Fruit fly (Drosophila melanogaster) whole organism, prepupa: ENCODE data around the gene GCS1.

Source experiments
- Blimp-1 ChIP-seq: fragments of 200-800 bp; sonication (Bioruptor generic); optimal IDR thresholded peaks from 3 replicates; lab custom pipeline; 2017; ENCODE audit warnings: missing biosample characterization, missing genetic modification characterization, mild to moderate bottlenecking, moderate library complexity, missing genetic modification reagents
- CG10631 ChIP-seq: fragments of 200-800 bp; sonication (Bioruptor generic); optimal IDR thresholded peaks from 2 replicates; lab custom pipeline; 2016; ENCODE audit warnings: missing biosample characterization, missing genetic modification characterization
- CG10669 ChIP-seq: fragments of 200-800 bp; sonication (Bioruptor generic); optimal IDR thresholded peaks from 3 replicates; lab custom pipeline; 2018; ENCODE audit warnings: missing biosample characterization, mild to moderate bottlenecking, missing genetic modification characterization, moderate library complexity
- CG11762 ChIP-seq: fragments of 200-800 bp; sonication (Bioruptor generic); optimal IDR thresholded peaks from 3 replicates; lab custom pipeline; 2016; ENCODE audit warnings: missing biosample characterization, missing genetic modification characterization; ENCODE audit not compliant: insufficient read depth
- CG11902 ChIP-seq: fragments of 200-800 bp; sonication (Bioruptor generic); optimal IDR thresholded peaks from 3 replicates; lab custom pipeline; 2016; ENCODE audit warnings: missing biosample characterization, missing genetic modification characterization
- CG15336 ChIP-seq: fragments of 200-800 bp; sonication (Bioruptor generic); IDR thresholded peaks from 2 replicates; pipeline ENCODE4 v1.3.6; 2022; ENCODE audit warnings: missing biosample characterization, missing genetic modification characterization
- CG16779 ChIP-seq: fragments of 200-800 bp; sonication (Bioruptor generic); optimal IDR thresholded peaks from 3 replicates; lab custom pipeline; 2017; ENCODE audit warnings: missing biosample characterization, mild to moderate bottlenecking, missing genetic modification characterization
- CG31627 ChIP-seq: fragments of 200-800 bp; sonication (Bioruptor generic); optimal IDR thresholded peaks from 3 replicates; lab custom pipeline; 2016; ENCODE audit warnings: missing biosample characterization, missing genetic modification characterization
- CG32006 ChIP-seq: fragments of 200-800 bp; sonication (Bioruptor generic); optimal IDR thresholded peaks from 3 replicates; lab custom pipeline; 2017; ENCODE audit warnings: missing biosample characterization, mild to moderate bottlenecking, missing genetic modification characterization
- CG34406 ChIP-seq: fragments of 200-800 bp; sonication (Bioruptor generic); optimal IDR thresholded peaks from 3 replicates; lab custom pipeline; 2016; ENCODE audit warnings: missing biosample characterization, missing genetic modification characterization
- CG3919 ChIP-seq: fragments of 200-800 bp; sonication (Bioruptor generic); optimal IDR thresholded peaks from 3 replicates; lab custom pipeline; 2016; ENCODE audit warnings: missing biosample characterization, missing genetic modification characterization
- CG4318 ChIP-seq: fragments of 200-800 bp; sonication (Bioruptor generic); optimal IDR thresholded peaks from 3 replicates; lab custom pipeline; 2017; ENCODE audit warnings: missing biosample characterization, mild to moderate bottlenecking, missing genetic modification characterization
- CG6792 ChIP-seq: fragments of 200-800 bp; sonication (Bioruptor generic); optimal IDR thresholded peaks from 3 replicates; lab custom pipeline; 2016; ENCODE audit warnings: missing biosample characterization, missing genetic modification characterization
- CG6808 ChIP-seq: fragments of 200-800 bp; sonication (Bioruptor generic); optimal IDR thresholded peaks from 3 replicates; lab custom pipeline; 2017; ENCODE audit warnings: missing biosample characterization, missing genetic modification characterization, mild to moderate bottlenecking, moderate library complexity, missing genetic modification reagents
- CG6854 ChIP-seq: fragments of 200-800 bp; sonication (Bioruptor generic); optimal IDR thresholded peaks from 2 replicates; lab custom pipeline; 2017; ENCODE audit warnings: missing biosample characterization, mild to moderate bottlenecking, missing genetic modification characterization
- CG8319 ChIP-seq: fragments of 200-800 bp; sonication (Bioruptor generic); optimal IDR thresholded peaks from 3 replicates; lab custom pipeline; 2016; ENCODE audit warnings: missing biosample characterization, missing genetic modification characterization
- CG8632 ChIP-seq: fragments of 200-800 bp; sonication (Bioruptor generic); optimal IDR thresholded peaks from 3 replicates; lab custom pipeline; 2016; ENCODE audit warnings: missing biosample characterization, missing genetic modification characterization
- CG9139 ChIP-seq: fragments of 200-800 bp; sonication (Bioruptor generic); optimal IDR thresholded peaks from 3 replicates; lab custom pipeline; 2017; ENCODE audit warnings: missing biosample characterization, mild to moderate bottlenecking, missing genetic modification characterization
- Ets21C ChIP-seq: fragments of 200-800 bp; sonication (Bioruptor generic); optimal IDR thresholded peaks from 3 replicates; lab custom pipeline; 2016; ENCODE audit warnings: missing biosample characterization, missing genetic modification characterization
- Ets96B ChIP-seq: fragments of 200-800 bp; optimal IDR thresholded peaks from 2 replicates; lab custom pipeline; 2019; ENCODE audit warnings: missing biosample characterization, mild to moderate bottlenecking, missing genetic modification characterization, moderate library complexity
- Gug ChIP-seq: fragments of 200-800 bp; sonication (Bioruptor generic); IDR thresholded peaks from 2 replicates; pipeline ENCODE4 v1.3.6; 2022; ENCODE audit warnings: missing biosample characterization, missing genetic modification characterization
- Hr4 ChIP-seq: fragments of 200-800 bp; sonication (Bioruptor generic); optimal IDR thresholded peaks from 3 replicates; lab custom pipeline; 2016; ENCODE audit warnings: missing biosample characterization, missing genetic modification characterization
- Lpt ChIP-seq: fragments of 200-800 bp; sonication (Bioruptor generic); optimal IDR thresholded peaks from 3 replicates; lab custom pipeline; 2016; ENCODE audit warnings: missing biosample characterization, missing genetic modification characterization
- Met ChIP-seq: fragments of 200-800 bp; sonication (Bioruptor generic); optimal IDR thresholded peaks from 3 replicates; lab custom pipeline; 2016; ENCODE audit warnings: missing biosample characterization, missing genetic modification characterization
- OdsH ChIP-seq: fragments of 200-800 bp; sonication (Bioruptor generic); optimal IDR thresholded peaks from 3 replicates; lab custom pipeline; 2016; ENCODE audit warnings: missing biosample characterization, missing genetic modification characterization
- Smox ChIP-seq: fragments of 200-800 bp; sonication (Bioruptor generic); optimal IDR thresholded peaks from 3 replicates; lab custom pipeline; 2016; ENCODE audit warnings: missing biosample characterization, missing genetic modification characterization
- Sox102F ChIP-seq: fragments of 200-800 bp; sonication (Bioruptor generic); optimal IDR thresholded peaks from 2 replicates; lab custom pipeline; 2016; ENCODE audit warnings: missing biosample characterization, mild to moderate bottlenecking, missing genetic modification characterization
- Sox14 ChIP-seq: fragments of 200-800 bp; sonication (Bioruptor generic); optimal IDR thresholded peaks from 3 replicates; lab custom pipeline; 2016; ENCODE audit warnings: missing biosample characterization, missing genetic modification characterization
- Sox15 ChIP-seq: fragments of 200-800 bp; sonication (Bioruptor generic); optimal IDR thresholded peaks from 3 replicates; lab custom pipeline; 2016; ENCODE audit warnings: missing biosample characterization, missing genetic modification characterization
- achi ChIP-seq: fragments of 200-800 bp; sonication (Bioruptor generic); optimal IDR thresholded peaks from 3 replicates; lab custom pipeline; 2016; ENCODE audit warnings: missing biosample characterization, missing genetic modification characterization
- acj6 ChIP-seq: fragments of 200-800 bp; sonication (Bioruptor generic); optimal IDR thresholded peaks from 3 replicates; lab custom pipeline; 2016; ENCODE audit warnings: missing biosample characterization, missing genetic modification characterization
- cyc ChIP-seq: fragments of 200-800 bp; sonication (Bioruptor generic); optimal IDR thresholded peaks from 3 replicates; lab custom pipeline; 2016; ENCODE audit warnings: missing biosample characterization, missing genetic modification characterization
- dsx ChIP-seq: fragments of 200-800 bp; optimal IDR thresholded peaks from 3 replicates; lab custom pipeline; 2019; ENCODE audit warnings: missing biosample characterization, mild to moderate bottlenecking, missing genetic modification characterization, moderate library complexity; ENCODE audit not compliant: poor library complexity, severe bottlenecking
- eg ChIP-seq: fragments of 200-800 bp; sonication (Bioruptor generic); IDR thresholded peaks from 3 replicates; pipeline ENCODE4 v1.3.6; 2022; ENCODE audit warnings: missing biosample characterization, missing genetic modification characterization
- esn ChIP-seq: fragments of 200-800 bp; sonication (Bioruptor generic); optimal IDR thresholded peaks from 2 replicates; lab custom pipeline; 2016; ENCODE audit warnings: missing biosample characterization, mild to moderate bottlenecking, missing genetic modification characterization, moderate library complexity
- fd59A ChIP-seq: fragments of 200-800 bp; sonication (Bioruptor generic); optimal IDR thresholded peaks from 2 replicates; lab custom pipeline; 2017; ENCODE audit warnings: missing biosample characterization, mild to moderate bottlenecking, missing genetic modification characterization, missing genetic modification reagents
- fd85E ChIP-seq: fragments of 200-800 bp; sonication (Bioruptor generic); optimal IDR thresholded peaks from 3 replicates; lab custom pipeline; 2016; ENCODE audit warnings: missing biosample characterization, missing genetic modification characterization
- fkh ChIP-seq: fragments of 200-800 bp; sonication (Bioruptor generic); optimal IDR thresholded peaks from 3 replicates; lab custom pipeline; 2017; ENCODE audit warnings: missing biosample characterization, mild to moderate bottlenecking, missing genetic modification characterization, moderate library complexity
- lz ChIP-seq: fragments of 200-800 bp; sonication (Bioruptor generic); optimal IDR thresholded peaks from 3 replicates; lab custom pipeline; 2016; ENCODE audit warnings: missing biosample characterization, missing genetic modification characterization
- net ChIP-seq: fragments of 200-800 bp; sonication (Bioruptor generic); optimal IDR thresholded peaks from 3 replicates; lab custom pipeline; 2016; ENCODE audit warnings: missing biosample characterization, missing genetic modification characterization
- spab ChIP-seq: fragments of 200-800 bp; sonication (Bioruptor generic); optimal IDR thresholded peaks from 2 replicates; lab custom pipeline; 2017; ENCODE audit warnings: missing biosample characterization, mild to moderate bottlenecking, missing genetic modification characterization, missing genetic modification reagents
- ss ChIP-seq, 2 experiments: fragments of 200-800 bp; sonication (Bioruptor generic); optimal IDR thresholded peaks; 2 replicates in 1 of 2; 3 replicates in 1 of 2; lab custom pipeline; 2017 to 2018; ENCODE audit warnings: mild to moderate bottlenecking in 2 of 2, missing biosample characterization in 2 of 2, missing genetic modification characterization in 2 of 2, moderate library complexity in 1 of 2
- svp ChIP-seq: fragments of 200-800 bp; sonication (Bioruptor generic); peaks from one replicate; lab custom pipeline; 2016; ENCODE audit warnings: missing biosample characterization, missing genetic modification characterization

The GCS1 gene

DNA sequence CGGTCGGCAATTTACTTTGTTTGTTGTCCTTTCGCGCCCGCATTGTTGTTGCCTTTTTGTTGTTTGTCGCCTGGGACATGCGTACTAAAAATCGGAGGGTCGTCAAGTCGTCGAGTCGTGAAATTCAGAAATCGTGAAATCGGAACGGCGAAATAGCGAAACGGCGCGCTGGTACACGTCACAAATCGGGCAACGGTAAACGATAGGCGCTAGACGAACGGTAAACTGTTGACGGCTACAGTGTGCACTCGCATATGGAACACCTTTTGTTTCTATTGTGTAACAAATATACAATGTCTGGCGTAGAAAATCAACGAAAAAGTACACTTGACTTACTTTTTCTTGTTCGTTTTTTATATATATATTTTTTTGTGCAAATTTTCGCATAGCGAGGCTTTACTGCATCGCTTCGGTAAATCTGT is 36.2 kb upstream of the GCS1 start (continued):
- TF ChIP-seq CG34406 (GFP tag; lab: Kevin White, UChicago) (peak; percentile 3), CG9139 (GFP tag; lab: Kevin White, UChicago) (no peak), Smox (GFP tag; lab: Kevin White, UChicago) (peak; percentile 22), CG6792 (GFP tag; lab: Kevin White, UChicago) (peak; percentile 20), dsx (GFP tag; lab: Kevin White, UChicago) (peak; percentile 18), Gug (GFP tag; lab: Robert Waterston, UW) (peak; percentile 34), Met (GFP tag; lab: Kevin White, UChicago) (peak; percentile 32), ss (GFP tag; optimal IDR thresholded peaks at IDR 0.05; lab: Kevin White, UChicago) (peak; percentile 2 to 50), lz (GFP tag; lab: Kevin White, UChicago) (peak; percentile 17), CG3919 (GFP tag; lab: Kevin White, UChicago) (peak; percentile 29), fd59A (GFP tag; lab: Kevin White, UChicago) (peak; percentile 13), CG15336 (GFP tag; lab: Robert Waterston, UW) (peak; percentile 64), net (GFP tag; lab: Kevin White, UChicago) (peak; percentile 24), eg (GFP tag; lab: Robert Waterston, UW) (peak; percentile 63; the same call in 2 of the 3 replicates), CG32006 (peak; percentile 37), CG31627 (GFP tag; lab: Kevin White, UChicago) (no peak), fd85E (GFP tag; lab: Kevin White, UChicago) (no peak), CG11902 (GFP tag; lab: Kevin White, UChicago) (peak; percentile 8), CG8632 (GFP tag; lab: Kevin White, UChicago) (no peak), fkh (GFP tag; lab: Kevin White, UChicago) (peak; percentile 12), CG10631 (GFP tag; lab: Kevin White, UChicago) (peak; percentile 28), CG8319 (GFP tag; lab: Kevin White, UChicago) (no peak), acj6 (GFP tag; lab: Kevin White, UChicago) (peak; percentile 40), Sox15 (GFP tag; lab: Kevin White, UChicago) (peak; percentile 7), spab (GFP tag; lab: Kevin White, UChicago) (peak; percentile 18)

DNA sequence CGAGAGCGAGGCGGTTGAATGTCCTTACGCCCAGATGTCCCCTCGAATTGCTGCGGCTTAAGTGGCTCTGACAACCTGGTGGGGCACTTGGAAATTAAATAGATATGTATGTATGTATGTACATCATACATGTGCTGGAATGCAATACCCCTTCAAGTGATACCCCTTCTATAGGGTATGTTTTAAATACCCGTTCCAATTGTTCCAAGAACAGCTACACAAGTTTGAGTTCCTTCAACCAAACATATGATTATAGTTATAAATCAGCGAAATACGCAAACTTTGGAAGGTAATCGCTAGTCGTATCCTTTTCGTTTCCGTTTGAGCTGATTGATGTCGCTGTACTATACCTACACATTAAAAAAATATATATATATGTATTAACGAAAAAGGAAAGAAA is 35.7 kb upstream of the GCS1 start:
- no peak for TF ChIP-seq Ets21C
- TF ChIP-seq dsx (GFP tag; lab: Kevin White, UChicago): no peak
- no peak for TF ChIP-seq Sox102F (GFP tag; lab: Kevin White, UChicago)
- no peak for TF ChIP-seq achi (GFP tag; lab: Kevin White, UChicago)
- TF ChIP-seq Lpt (GFP tag; lab: Kevin White, UChicago): no peak
- TF ChIP-seq CG6854: no peak
- peak; percentile 24 for TF ChIP-seq CG10669 (GFP tag; lab: Kevin White, UChicago)
- TF ChIP-seq Sox15 (GFP tag; lab: Kevin White, UChicago): no peak
- peak; percentile 5 for TF ChIP-seq acj6 (GFP tag; lab: Kevin White, UChicago)
- no peak for TF ChIP-seq CG31627 (GFP tag; lab: Kevin White, UChicago)
- no peak for TF ChIP-seq CG11762 (GFP tag; lab: Kevin White, UChicago)
- no peak for TF ChIP-seq Hr4
- no peak for TF ChIP-seq Blimp-1 (GFP tag; lab: Kevin White, UChicago)
- TF ChIP-seq CG10631 (GFP tag; lab: Kevin White, UChicago): peak; percentile 5
- TF ChIP-seq CG16779 (tag; lab: Kevin White, UChicago): no peak
- no peak for TF ChIP-seq CG6808 (GFP tag; lab: Kevin White, UChicago)
- no peak for TF ChIP-seq Sox14 (GFP tag; lab: Kevin White, UChicago)
- TF ChIP-seq CG8319 (GFP tag; lab: Kevin White, UChicago): no peak
- no peak for TF ChIP-seq esn
- TF ChIP-seq OdsH: no peak
- TF ChIP-seq CG4318: no peak
- TF ChIP-seq CG3919 (GFP tag; lab: Kevin White, UChicago): no peak
- peak; percentile 10 for TF ChIP-seq Ets96B (tag; lab: Kevin White, UChicago)
- TF ChIP-seq Smox (GFP tag; lab: Kevin White, UChicago): no peak
- TF ChIP-seq CG9139 (GFP tag; lab: Kevin White, UChicago): no peak
- peak; percentile 59 for TF ChIP-seq svp (GFP tag; lab: Kevin White, UChicago)
- no peak for TF ChIP-seq ss (GFP tag; optimal IDR thresholded peaks at IDR 0.05; lab: Kevin White, UChicago)
- TF ChIP-seq cyc (GFP tag; lab: Kevin White, UChicago): no peak
- TF ChIP-seq, all 60 proteins: peak for 5
